Fruit fly (Drosophila melanogaster): ENCODE measurements around the gene CG42594.

The CG42594 gene

DNA sequence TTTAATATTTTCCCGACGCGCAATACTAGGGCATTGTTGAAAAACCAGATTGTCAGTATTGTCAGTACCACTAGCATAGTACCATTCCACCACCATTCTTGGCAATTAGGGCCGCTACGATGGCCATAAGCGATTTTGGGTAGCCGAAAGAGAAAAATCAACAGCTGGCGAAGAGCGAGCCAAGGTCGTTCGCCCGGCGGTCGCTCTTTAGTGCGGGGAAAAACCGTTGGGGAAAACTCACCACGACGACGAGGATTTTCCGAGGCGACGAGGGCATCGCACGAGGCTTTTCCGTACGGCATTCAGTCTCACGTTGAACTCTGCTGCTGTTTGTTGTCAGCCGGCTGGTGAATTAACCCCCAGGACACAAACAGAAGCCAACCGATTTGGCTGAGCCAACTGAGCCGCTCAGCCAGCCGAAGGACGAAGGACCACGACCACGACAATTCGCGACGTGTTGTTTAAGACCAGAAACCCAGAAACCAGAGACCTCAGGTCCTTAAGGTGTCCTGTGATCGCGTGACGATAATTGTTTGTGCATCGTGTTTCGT lies at the start of gene CG42594:
Gene CG42594, plus strand, starts transcription at position 286 of the 551 bp plus-strand sequence.
- TF ChIP-seq CG5204 (GFP tag; optimal IDR thresholded peaks at IDR 0.05) (no peak), CG11617 (GFP tag; optimal IDR thresholded peaks at IDR 0.05) (no peak), ovo (GFP tag; optimal IDR thresholded peaks at IDR 0.05) (no peak), bab1 (GFP tag; optimal IDR thresholded peaks at IDR 0.05) (no peak), CG12768 (GFP tag; optimal IDR thresholded peaks at IDR 0.05) (no peak), Crg-1 (GFP tag; optimal IDR thresholded peaks at IDR 0.05) (no peak), pad (GFP tag; optimal IDR thresholded peaks at IDR 0.05) (no peak), tj (GFP tag; optimal IDR thresholded peaks at IDR 0.05) (no peak), kay (GFP tag; ENCODE audit: borderline replicate concordance) (no peak), Clk (GFP tag; optimal IDR thresholded peaks at IDR 0.05) (no peak), CG7101 (tag; optimal IDR thresholded peaks at IDR 0.05) (no peak), CG1620 (GFP tag; optimal IDR thresholded peaks at IDR 0.05) (no peak), cnc (optimal IDR thresholded peaks at IDR 0.05) (no peak)

DNA sequence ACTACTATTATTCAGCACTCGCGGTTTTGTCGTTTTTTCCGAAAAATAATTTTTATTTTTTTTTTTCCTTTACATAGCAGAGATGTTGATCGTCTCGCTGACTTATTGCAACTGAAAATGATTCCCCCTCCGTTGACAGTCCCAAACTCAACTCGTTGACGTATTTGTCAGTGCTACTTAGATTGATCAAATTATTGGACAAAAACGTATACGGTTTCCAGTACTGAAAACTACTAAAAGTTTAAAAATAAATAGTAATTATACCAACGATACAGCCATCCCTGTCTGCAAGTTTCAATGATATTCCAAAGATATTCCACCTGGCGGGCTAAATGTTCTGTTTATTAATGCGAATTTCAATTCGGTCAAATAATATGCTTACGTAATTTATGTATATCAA lies 35.9 kb upstream of the CG42594 start, which contains the start of gene CG2861:
Gene CG2861, minus strand, starts transcription at position 101 of the 400 bp plus-strand sequence.
- TF ChIP-seq CG5204 (GFP tag; optimal IDR thresholded peaks at IDR 0.05) (no peak), CG12768 (GFP tag; optimal IDR thresholded peaks at IDR 0.05) (no peak), CG14711 (tag; optimal IDR thresholded peaks at IDR 0.05) (no peak), cnc (optimal IDR thresholded peaks at IDR 0.05) (no peak), kay (GFP tag; ENCODE audit: borderline replicate concordance) (no peak), CG33017 (tag; optimal IDR thresholded peaks at IDR 0.05) (no peak), toe (GFP tag; optimal IDR thresholded peaks at IDR 0.05) (no peak), CG7101 (tag; optimal IDR thresholded peaks at IDR 0.05) (no peak)

DNA sequence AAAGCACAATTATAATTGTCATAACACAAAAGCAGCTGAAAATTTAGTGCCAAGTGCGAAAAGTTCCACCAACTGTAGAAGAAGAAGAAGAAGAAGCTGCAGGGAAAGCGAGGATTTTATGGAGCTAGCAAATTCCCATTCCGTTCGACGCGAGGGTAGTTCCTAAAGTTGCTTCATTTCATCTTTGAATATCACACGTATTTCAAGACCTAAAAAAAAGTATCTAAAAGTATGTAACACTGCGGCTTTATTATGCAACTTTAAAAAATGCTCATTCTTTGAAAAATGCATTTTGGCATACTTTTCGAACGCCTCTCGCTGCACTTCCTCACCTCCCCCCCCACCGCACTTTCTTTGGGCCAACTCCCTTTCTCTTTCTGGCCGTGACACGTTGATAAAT lies 32.8 kb upstream of the CG42594 start:
- TF ChIP-seq tj (GFP tag; optimal IDR thresholded peaks at IDR 0.05), result no peak
- no peak for TF ChIP-seq CG33017 (tag; optimal IDR thresholded peaks at IDR 0.05)
- no peak for TF ChIP-seq bab1 (GFP tag; optimal IDR thresholded peaks at IDR 0.05)
- TF ChIP-seq CG5204 (GFP tag; optimal IDR thresholded peaks at IDR 0.05), result no peak
- TF ChIP-seq CG14711 (tag; optimal IDR thresholded peaks at IDR 0.05), result no peak
- TF ChIP-seq CG7045 (GFP tag; optimal IDR thresholded peaks at IDR 0.05), result no peak
- TF ChIP-seq ovo (GFP tag; optimal IDR thresholded peaks at IDR 0.05), result no peak
- TF ChIP-seq CG11617 (GFP tag; optimal IDR thresholded peaks at IDR 0.05), result no peak
- no peak for TF ChIP-seq cnc (optimal IDR thresholded peaks at IDR 0.05)
- no peak for TF ChIP-seq Clk (GFP tag; optimal IDR thresholded peaks at IDR 0.05)
- TF ChIP-seq toe (GFP tag; optimal IDR thresholded peaks at IDR 0.05), result no peak
- no peak for TF ChIP-seq CG1620 (GFP tag; optimal IDR thresholded peaks at IDR 0.05)
- no peak for TF ChIP-seq pad (GFP tag; optimal IDR thresholded peaks at IDR 0.05)
- no peak for TF ChIP-seq Crg-1 (GFP tag; optimal IDR thresholded peaks at IDR 0.05)
- no peak for TF ChIP-seq cic (GFP tag; optimal IDR thresholded peaks at IDR 0.05)
- TF ChIP-seq kay (GFP tag; ENCODE audit: borderline replicate concordance), result no peak
- TF ChIP-seq CG7101 (tag; optimal IDR thresholded peaks at IDR 0.05), result no peak
- no peak for TF ChIP-seq Mnt (GFP tag; optimal IDR thresholded peaks at IDR 0.05)

DNA sequence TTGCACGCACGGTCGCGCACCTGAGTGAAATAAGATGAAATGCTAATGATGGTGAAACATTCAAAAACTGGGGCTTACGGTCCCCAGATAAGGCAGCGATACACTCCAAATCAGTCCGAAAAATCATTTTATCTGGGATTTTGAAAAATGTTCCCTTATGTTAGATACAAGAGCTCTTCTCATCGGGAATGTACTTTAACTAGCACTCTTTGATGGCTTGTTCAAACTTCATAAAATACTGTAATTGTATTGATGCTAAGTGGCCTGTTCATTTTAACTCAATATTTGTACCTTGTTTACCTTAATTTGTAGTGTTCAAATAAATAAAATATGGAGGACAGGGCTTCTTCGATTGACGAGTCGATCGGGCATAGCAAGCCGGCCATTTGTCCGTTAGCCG lies 15.0 kb upstream of the CG42594 start, which contains the start of gene CG12682:
Gene CG12682, plus strand, starts transcription at position 301 of the 400 bp plus-strand sequence.
- no peak for TF ChIP-seq kay (GFP tag; ENCODE audit: borderline replicate concordance)
- no peak for TF ChIP-seq CG7101 (tag; optimal IDR thresholded peaks at IDR 0.05)
- no peak for TF ChIP-seq CG33017 (tag; optimal IDR thresholded peaks at IDR 0.05)
- no peak for TF ChIP-seq Hr96 (GFP tag; optimal IDR thresholded peaks at IDR 0.05)
- no peak for TF ChIP-seq cnc (optimal IDR thresholded peaks at IDR 0.05)
- TF ChIP-seq CG7045 (GFP tag; optimal IDR thresholded peaks at IDR 0.05), result no peak
- no peak for TF ChIP-seq Clk (GFP tag; optimal IDR thresholded peaks at IDR 0.05)
- TF ChIP-seq bab1 (GFP tag; optimal IDR thresholded peaks at IDR 0.05), result no peak
- no peak for TF ChIP-seq CG14711 (tag; optimal IDR thresholded peaks at IDR 0.05)
- no peak for TF ChIP-seq Crg-1 (GFP tag; optimal IDR thresholded peaks at IDR 0.05)
- no peak for TF ChIP-seq cic (GFP tag; optimal IDR thresholded peaks at IDR 0.05)
- no peak for TF ChIP-seq Mnt (GFP tag; optimal IDR thresholded peaks at IDR 0.05)
- TF ChIP-seq CG1620 (GFP tag; optimal IDR thresholded peaks at IDR 0.05), result no peak
- TF ChIP-seq pad (GFP tag; optimal IDR thresholded peaks at IDR 0.05), result no peak
- no peak for TF ChIP-seq CG5204 (GFP tag; optimal IDR thresholded peaks at IDR 0.05)

DNA sequence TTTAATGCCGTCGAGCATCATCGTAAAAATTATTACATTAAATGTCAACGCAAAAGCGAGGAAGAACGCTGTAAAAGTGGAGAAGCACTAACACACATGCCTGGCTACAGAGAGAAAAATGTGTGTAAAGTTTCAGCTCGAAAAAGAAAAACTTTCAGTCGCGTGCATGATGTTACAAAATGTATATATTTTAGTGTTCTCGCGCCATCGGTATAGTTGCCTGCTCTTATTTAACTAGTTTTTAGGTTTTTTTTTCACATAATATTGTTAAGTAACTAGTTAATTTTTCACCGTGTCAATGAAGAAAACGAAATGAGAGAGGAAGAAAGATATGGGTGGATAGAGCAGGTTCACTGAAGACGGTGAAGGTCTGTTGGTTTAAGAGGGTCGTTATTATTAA lies 8.7 kb downstream of the CG42594 start:
- TF ChIP-seq CG7101 (tag; optimal IDR thresholded peaks at IDR 0.05), result no peak
- no peak for TF ChIP-seq ovo (GFP tag; optimal IDR thresholded peaks at IDR 0.05)
- no peak for TF ChIP-seq CG7045 (GFP tag; optimal IDR thresholded peaks at IDR 0.05)
- no peak for TF ChIP-seq CG1620 (GFP tag; optimal IDR thresholded peaks at IDR 0.05)
- TF ChIP-seq CG12768 (GFP tag; optimal IDR thresholded peaks at IDR 0.05), result no peak
- no peak for TF ChIP-seq Hr96 (GFP tag; optimal IDR thresholded peaks at IDR 0.05)
- TF ChIP-seq CG33017 (tag; optimal IDR thresholded peaks at IDR 0.05), result no peak
- no peak for TF ChIP-seq kay (GFP tag; ENCODE audit: borderline replicate concordance)
- no peak for TF ChIP-seq cnc (optimal IDR thresholded peaks at IDR 0.05)
- no peak for TF ChIP-seq Mnt (GFP tag; optimal IDR thresholded peaks at IDR 0.05)
- no peak for TF ChIP-seq CG5204 (GFP tag; optimal IDR thresholded peaks at IDR 0.05)

DNA sequence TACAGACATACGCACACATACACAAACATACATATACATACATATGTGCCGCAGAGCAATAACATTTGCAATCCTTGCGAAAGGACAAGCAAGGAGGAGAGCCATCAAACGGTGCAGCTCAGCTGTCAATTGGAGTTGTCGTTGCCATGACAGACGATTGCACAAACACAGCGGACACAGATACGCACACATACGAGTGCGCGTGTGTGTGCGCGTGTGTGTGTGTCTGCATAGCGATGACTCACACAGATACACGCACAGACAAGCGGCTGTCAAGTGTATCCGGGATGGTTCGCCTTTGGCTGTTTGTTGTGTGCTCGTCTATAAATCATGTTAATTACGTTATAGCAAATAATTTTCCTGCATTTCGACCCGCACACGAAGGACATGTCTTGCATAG lies 19.6 kb downstream of the CG42594 start:
- TF ChIP-seq toe (GFP tag; optimal IDR thresholded peaks at IDR 0.05) (no peak), CG14711 (tag; optimal IDR thresholded peaks at IDR 0.05) (no peak), kay (GFP tag; ENCODE audit: borderline replicate concordance) (no peak), pad (GFP tag; optimal IDR thresholded peaks at IDR 0.05) (no peak), Hr96 (GFP tag; optimal IDR thresholded peaks at IDR 0.05) (no peak), tj (GFP tag; optimal IDR thresholded peaks at IDR 0.05) (no peak), CG7101 (tag; optimal IDR thresholded peaks at IDR 0.05) (no peak), cic (GFP tag; optimal IDR thresholded peaks at IDR 0.05) (no peak), Clk (GFP tag; optimal IDR thresholded peaks at IDR 0.05) (no peak), CG12768 (GFP tag; optimal IDR thresholded peaks at IDR 0.05) (no peak)

All from whole organism, adult.